Worm (Caenorhabditis elegans): ENCODE results near the gene kin-33.

DNA sequence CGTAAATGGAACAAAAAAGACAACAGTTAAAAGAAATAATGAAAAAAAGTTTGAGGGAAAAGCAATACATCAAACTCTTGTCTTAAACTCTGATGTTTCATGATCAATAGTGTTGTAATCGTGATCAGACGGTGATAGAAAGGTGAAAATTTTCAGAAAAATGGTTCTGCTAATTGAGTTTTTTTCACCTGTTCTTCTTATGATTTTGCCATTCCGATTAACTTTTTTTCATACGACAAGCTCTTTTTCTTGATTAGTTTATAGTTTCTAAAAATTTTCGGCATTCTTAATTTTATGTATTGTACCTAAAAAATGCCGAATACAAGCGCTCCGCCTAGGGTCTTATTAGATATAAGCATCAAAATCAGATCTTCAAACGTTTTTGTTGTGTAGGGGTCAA, 18.8 kb downstream of the kin-33 start:
- TF ChIP-seq ama-1 (optimal IDR thresholded peaks at IDR 0.05) (no peak), tbx-2 (tag; optimal IDR thresholded peaks at IDR 0.05) (no peak), snpc-4 (tag; optimal IDR thresholded peaks at IDR 0.05) (no peak), mdl-1 (tag; optimal IDR thresholded peaks at IDR 0.05) (no peak), nhr-76 (tag; optimal IDR thresholded peaks at IDR 0.05) (no peak), nhr-237 (tag; optimal IDR thresholded peaks at IDR 0.05) (no peak), pha-4 (tag; optimal IDR thresholded peaks at IDR 0.05) (no peak), unc-62 (GFP tag; optimal IDR thresholded peaks at IDR 0.05) (no peak), elt-3 (tag; optimal IDR thresholded peaks at IDR 0.05) (no peak), elt-1 (tag; optimal IDR thresholded peaks at IDR 0.05) (no peak), nfya-1 (tag; optimal IDR thresholded peaks at IDR 0.05; ENCODE audit: insufficient read depth) (no peak)
